Worm (Caenorhabditis elegans): ENCODE measurements around the gene clec-176.

- no peak for TF ChIP-seq unc-39 (tag; optimal IDR thresholded peaks at IDR 0.05)
- TF ChIP-seq nhr-237 (tag; optimal IDR thresholded peaks at IDR 0.05) = no peak
- no peak for TF ChIP-seq bed-3 (GFP tag; optimal IDR thresholded peaks at IDR 0.05)
- no peak for TF ChIP-seq unc-62 (GFP tag; optimal IDR thresholded peaks at IDR 0.05)
Measured at ce11 chrIV:4982477-4982876, 1.4 kb upstream of the clec-176 start, which contains the start of gene E03H12.4.
